Fruit fly (Drosophila melanogaster) whole organism, prepupa: ENCODE measurements around the gene CG32024.

Source experiments
- CG10669 ChIP-seq: fragments of 200-800 bp; sonication (Bioruptor generic); optimal IDR thresholded peaks from 3 replicates; lab custom pipeline; 2018; ENCODE audit warnings: missing biosample characterization, mild to moderate bottlenecking, missing genetic modification characterization, moderate library complexity
- CG11902 ChIP-seq: fragments of 200-800 bp; sonication (Bioruptor generic); optimal IDR thresholded peaks from 3 replicates; lab custom pipeline; 2016; ENCODE audit warnings: missing biosample characterization, missing genetic modification characterization
- CG31627 ChIP-seq: fragments of 200-800 bp; sonication (Bioruptor generic); optimal IDR thresholded peaks from 3 replicates; lab custom pipeline; 2016; ENCODE audit warnings: missing biosample characterization, missing genetic modification characterization
- CG3919 ChIP-seq: fragments of 200-800 bp; sonication (Bioruptor generic); optimal IDR thresholded peaks from 3 replicates; lab custom pipeline; 2016; ENCODE audit warnings: missing biosample characterization, missing genetic modification characterization
- CG7368 ChIP-seq: fragments of 200-800 bp; sonication (Bioruptor generic); optimal IDR thresholded peaks from 3 replicates; lab custom pipeline; 2016; ENCODE audit warnings: missing biosample characterization, missing genetic modification characterization
- CG8119 ChIP-seq: fragments of 200-800 bp; sonication (Bioruptor generic); IDR thresholded peaks from 3 replicates; pipeline ENCODE4 v1.3.6; 2022; ENCODE audit warnings: missing biosample characterization, missing genetic modification characterization
- CG9139 ChIP-seq: fragments of 200-800 bp; sonication (Bioruptor generic); optimal IDR thresholded peaks from 3 replicates; lab custom pipeline; 2017; ENCODE audit warnings: missing biosample characterization, mild to moderate bottlenecking, missing genetic modification characterization
- Eip93F ChIP-seq: fragments of 200-800 bp; sonication (Bioruptor generic); optimal IDR thresholded peaks from 2 replicates; lab custom pipeline; 2016; ENCODE audit warnings: missing biosample characterization, mild to moderate bottlenecking, missing genetic modification characterization
- Hr39 ChIP-seq: fragments of 200-800 bp; sonication (Bioruptor generic); optimal IDR thresholded peaks from 2 replicates; lab custom pipeline; 2016; ENCODE audit warnings: missing biosample characterization, missing genetic modification characterization
- Lpt ChIP-seq: fragments of 200-800 bp; sonication (Bioruptor generic); optimal IDR thresholded peaks from 3 replicates; lab custom pipeline; 2016; ENCODE audit warnings: missing biosample characterization, missing genetic modification characterization
- lz ChIP-seq: fragments of 200-800 bp; sonication (Bioruptor generic); optimal IDR thresholded peaks from 3 replicates; lab custom pipeline; 2016; ENCODE audit warnings: missing biosample characterization, missing genetic modification characterization
- svp ChIP-seq: fragments of 200-800 bp; sonication (Bioruptor generic); peaks from one replicate; lab custom pipeline; 2016; ENCODE audit warnings: missing biosample characterization, missing genetic modification characterization

DNA sequence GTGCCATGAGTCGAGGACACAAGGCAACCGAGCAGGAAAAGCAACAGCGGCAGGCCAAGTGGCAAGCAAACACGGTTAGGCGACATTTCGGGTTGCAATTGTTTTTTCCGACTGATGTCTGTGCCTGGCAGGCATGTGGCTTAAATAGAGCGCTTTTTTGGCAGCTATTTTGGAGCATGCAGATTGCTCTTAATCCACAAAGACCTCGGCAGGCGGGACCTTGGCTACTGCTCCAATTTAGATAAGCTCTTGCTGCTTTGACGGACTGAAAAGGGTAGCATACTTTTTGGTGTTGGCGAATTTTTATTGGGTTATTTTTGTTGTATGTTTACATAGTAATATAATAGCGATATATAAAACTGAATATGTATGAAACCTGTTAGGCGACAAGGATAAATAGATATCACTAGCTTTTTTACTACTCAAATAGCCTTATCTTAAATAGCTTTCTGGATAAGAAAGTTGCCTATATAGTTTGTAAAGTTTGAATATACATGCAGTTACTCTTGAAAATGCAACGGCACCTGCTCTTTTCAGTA lies at the start of gene CG32024, which contains the start of gene CG13312:
- TF ChIP-seq CG10669 (GFP tag; lab: Kevin White, UChicago) (no peak), svp (GFP tag; lab: Kevin White, UChicago) (no peak), Hr39 (GFP tag; lab: Kevin White, UChicago) (no peak), CG3919 (no peak), Lpt (GFP tag; lab: Kevin White, UChicago) (no peak), CG7368 (no peak), CG9139 (GFP tag; lab: Kevin White, UChicago) (no peak), CG11902 (no peak), lz (no peak), CG31627 (GFP tag; lab: Kevin White, UChicago) (no peak), Eip93F (GFP tag; lab: Kevin White, UChicago) (no peak), CG8119 (GFP tag; lab: Robert Waterston, UW) (no peak)
